Fruit fly (Drosophila melanogaster): ENCODE data around the gene RtGEF.

RtGEF gene

dm6 chr2L:20326317-20326716 lies 23.9 kb upstream of the RtGEF start (continued):
- TF ChIP-seq HLH3B (GFP tag; IDR thresholded peaks at IDR 0.05) (peak; percentile 60), CG16813 (GFP tag; IDR thresholded peaks at IDR 0.05; ENCODE audit: partially characterized antibody) (peak; percentile 31; the same call in 1 of the 3 replicates), ind (GFP tag; optimal IDR thresholded peaks at IDR 0.05) (peak; percentile 86), CG42726 (GFP tag; IDR thresholded peaks at IDR 0.05; ENCODE audit: partially characterized antibody) (no peak), CG14667 (GFP tag; IDR thresholded peaks at IDR 0.05) (peak; percentile 79), CG6791 (GFP tag; IDR thresholded peaks at IDR 0.05; ENCODE audit: partially characterized antibody) (no peak), mld (GFP tag; IDR thresholded peaks at IDR 0.05; ENCODE audit: partially characterized antibody) (no peak), HHEX (GFP tag; optimal IDR thresholded peaks at IDR 0.05) (peak; percentile 71), scrt (GFP tag; optimal IDR thresholded peaks at IDR 0.05) (peak; percentile 70), abd-A (tag; optimal IDR thresholded peaks at IDR 0.05) (no peak), CG17359 (tag; optimal IDR thresholded peaks at IDR 0.05) (peak; percentile 87), CG15073 (GFP tag; optimal IDR thresholded peaks at IDR 0.05) (no peak), CG7271 (tag; optimal IDR thresholded peaks at IDR 0.05) (peak; percentile 53), CG32767 (GFP tag; IDR thresholded peaks at IDR 0.05) (peak; percentile 15; the same call in 1 of the 2 replicates), tin (GFP tag; optimal IDR thresholded peaks at IDR 0.05) (peak; percentile 61), unpg (GFP tag; optimal IDR thresholded peaks at IDR 0.05) (peak; percentile 69), corto (GFP tag; optimal IDR thresholded peaks at IDR 0.05) (no peak), psq (GFP tag; optimal IDR thresholded peaks at IDR 0.05) (no peak), Aef1 (GFP tag; IDR thresholded peaks at IDR 0.05) (peak; percentile 54; the same call in 1 of the 3 replicates), CG10147 (GFP tag; optimal IDR thresholded peaks at IDR 0.05) (peak; percentile 41), seq (GFP tag; IDR thresholded peaks at IDR 0.05) (peak; percentile 41; the same call in 1 of the 2 replicates), CG10366 (GFP tag; IDR thresholded peaks at IDR 0.05) (peak; percentile 47), pnt (GFP tag; optimal IDR thresholded peaks at IDR 0.05) (peak; percentile 49), usp (GFP tag; optimal IDR thresholded peaks at IDR 0.05) (no peak), CG17328 (GFP tag; IDR thresholded peaks at IDR 0.05) (peak; percentile 67), CG17802 (tag; optimal IDR thresholded peaks at IDR 0.05) (peak; percentile 46), zen2 (GFP tag; IDR thresholded peaks at IDR 0.05; ENCODE audit: partially characterized antibody) (no peak), E2f1 (GFP tag; IDR thresholded peaks at IDR 0.05) (peak; percentile 90), Asciz (GFP tag; optimal IDR thresholded peaks at IDR 0.05) (peak; percentile 68), CoRest (tag; optimal IDR thresholded peaks at IDR 0.05) (peak; percentile 50), Atf-2 (GFP tag; optimal IDR thresholded peaks at IDR 0.05) (peak; percentile 53), Stat92E (GFP tag; optimal IDR thresholded peaks at IDR 0.05) (no peak), fru (optimal IDR thresholded peaks at IDR 0.05) (no peak), CG18619 (GFP tag; optimal IDR thresholded peaks at IDR 0.05) (peak; percentile 47), CG13123 (GFP tag; optimal IDR thresholded peaks at IDR 0.05) (peak; percentile 23), fd64A (GFP tag; optimal IDR thresholded peaks at IDR 0.05) (peak; percentile 64), hb (GFP tag; IDR thresholded peaks at IDR 0.05; ENCODE audit: partially characterized antibody) (no peak), gfzf (GFP tag; optimal IDR thresholded peaks at IDR 0.05) (no peak), wdn (GFP tag; IDR thresholded peaks at IDR 0.05) (peak; percentile 60), Opbp (GFP tag; IDR thresholded peaks at IDR 0.05; ENCODE audit: partially characterized antibody) (no peak), CG30020 (tag; optimal IDR thresholded peaks at IDR 0.05) (no peak), CG8944 (GFP tag; optimal IDR thresholded peaks at IDR 0.05) (peak; percentile 56), CG13775 (GFP tag; optimal IDR thresholded peaks at IDR 0.05) (peak; percentile 19), CG1602 (GFP tag; optimal IDR thresholded peaks at IDR 0.05) (peak; percentile 22), tx (GFP tag; optimal IDR thresholded peaks at IDR 0.05) (peak; percentile 9), CG17912 (GFP tag; optimal IDR thresholded peaks at IDR 0.05) (no peak), CG6654 (GFP tag; optimal IDR thresholded peaks at IDR 0.05) (peak; percentile 77), CG14441 (GFP tag; IDR thresholded peaks at IDR 0.05) (peak; percentile 85), ci (GFP tag; IDR thresholded peaks at IDR 0.05) (peak; percentile 76; the same call in 2 of the 3 replicates), sens (GFP tag) (peak; percentile 98)
